Worm (Caenorhabditis elegans) whole organism, midembryonic: Measurements from ENCODE around the gene nduf-2.2.

Experiments used
- T22C8.4 ChIP-seq: fragments of 200-800 bp; sonication (Bioruptor generic); IDR thresholded peaks from 2 replicates; pipeline ENCODE4 v1.3.6; 2022; ENCODE audit warnings: missing genetic modification characterization, missing compliant biosample characterization
- flt-1 ChIP-seq: fragments of 200-800 bp; sonication (Bioruptor generic); IDR thresholded peaks from 2 replicates; pipeline ENCODE4 v1.3.6; 2022; ENCODE audit warnings: missing genetic modification characterization, missing compliant biosample characterization
- ref-1 ChIP-seq: fragments of 200-800 bp; sonication (Bioruptor generic); conservative IDR thresholded peaks from 2 replicates; pipeline ENCODE4 v1.3.6; 2022; ENCODE audit warnings: missing genetic modification reagents, missing genetic modification characterization, missing compliant biosample characterization
- tab-1 ChIP-seq: fragments of 200-800 bp; sonication (Bioruptor generic); IDR thresholded peaks from 2 replicates; pipeline ENCODE4 v1.3.6; 2022; ENCODE audit warnings: missing genetic modification characterization, missing compliant biosample characterization
- ztf-23 ChIP-seq: fragments of 200-800 bp; sonication (Bioruptor generic); IDR thresholded peaks from 2 replicates; pipeline ENCODE4 v1.3.6; 2022; ENCODE audit warnings: missing genetic modification reagents, missing genetic modification characterization, missing compliant biosample characterization
- ztf-29 ChIP-seq: fragments of 200-800 bp; sonication (Bioruptor generic); IDR thresholded peaks from 2 replicates; pipeline ENCODE4 v1.3.6; 2022; ENCODE audit warnings: missing genetic modification reagents, missing genetic modification characterization, missing compliant biosample characterization

DNA sequence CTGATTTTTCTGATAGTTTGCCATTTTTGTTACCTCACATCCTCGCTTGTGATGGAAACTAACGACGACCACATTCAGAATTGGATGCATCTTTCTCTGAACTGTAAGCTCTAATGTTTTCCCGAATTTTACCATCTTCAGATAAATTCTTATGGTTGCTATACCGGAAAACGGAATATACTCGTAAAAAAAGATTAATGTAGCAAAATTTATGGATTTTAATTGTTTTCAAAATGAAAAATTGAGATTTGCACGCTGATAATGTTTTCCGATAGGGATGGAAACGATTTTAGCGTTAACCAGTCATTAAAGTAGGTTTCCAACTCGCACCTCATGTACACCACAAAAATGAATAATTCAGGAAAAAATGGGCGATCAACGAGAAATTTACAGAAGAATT, 14.4 kb upstream of the nduf-2.2 start, which contains the start of gene T26A5.6:
- TF ChIP-seq T22C8.4 (GFP tag; lab: Robert Waterston, UW) (no peak), flt-1 (GFP tag; lab: Robert Waterston, UW) (no peak), ref-1 (GFP tag; lab: Robert Waterston, UW) (no peak), tab-1 (no peak), ztf-23 (no peak), ztf-29 (no peak)
